Fruit fly (Drosophila melanogaster) whole organism, embryonic: ENCODE results near the gene hiro.

ENCODE experiments used
- Asciz ChIP-seq: fragments of 200-800 bp; sonication (Bioruptor generic); optimal IDR thresholded peaks from 2 replicates; lab custom pipeline; 2017; ENCODE audit warnings: missing biosample characterization, mild to moderate bottlenecking, missing genetic modification characterization, missing genetic modification reagents
- Bdp1 ChIP-seq: fragments of 200-800 bp; sonication (Bioruptor generic); optimal IDR thresholded peaks from 3 replicates; lab custom pipeline; 2016; ENCODE audit warnings: missing biosample characterization, missing genetic modification characterization
- CG10431 ChIP-seq: fragments of 200-800 bp; sonication (Bioruptor generic); optimal IDR thresholded peaks from 3 replicates; lab custom pipeline; 2018; ENCODE audit warnings: missing biosample characterization, mild to moderate bottlenecking, missing genetic modification characterization
- CG10959 ChIP-seq: fragments of 200-800 bp; sonication (Bioruptor generic); IDR thresholded peaks from 2 replicates; pipeline ENCODE4 v1.3.6; 2022; ENCODE audit warnings: missing biosample characterization, missing genetic modification characterization
- CG11093 ChIP-seq: fragments of 200-800 bp; sonication (Bioruptor generic); IDR thresholded peaks from 3 replicates; pipeline ENCODE4 v1.3.6; 2022; ENCODE audit warnings: missing biosample characterization, missing genetic modification characterization
- CG11398 ChIP-seq: fragments of 200-800 bp; sonication (Bioruptor generic); optimal IDR thresholded peaks from 2 replicates; lab custom pipeline; 2016; ENCODE audit warnings: missing biosample characterization, missing genetic modification characterization
- CG11504 ChIP-seq: fragments of 200-800 bp; sonication (Bioruptor generic); optimal IDR thresholded peaks from 3 replicates; lab custom pipeline; 2019; ENCODE audit warnings: missing biosample characterization, mild to moderate bottlenecking, missing genetic modification characterization, moderate library complexity
- CG11723 ChIP-seq: fragments of 200-800 bp; sonication (Bioruptor generic); optimal IDR thresholded peaks from 2 replicates; lab custom pipeline; 2017; ENCODE audit warnings: missing biosample characterization, mild to moderate bottlenecking, missing genetic modification characterization
- CG14441 ChIP-seq: fragments of 200-800 bp; sonication (Bioruptor generic); IDR thresholded peaks from 2 replicates; pipeline ENCODE4 v1.3.6; 2022; ENCODE audit warnings: missing biosample characterization, missing genetic modification characterization
- CG15269 ChIP-seq: fragments of 200-800 bp; sonication (Bioruptor generic); optimal IDR thresholded peaks from 2 replicates; lab custom pipeline; 2018; ENCODE audit warnings: missing biosample characterization, mild to moderate bottlenecking, missing genetic modification characterization, moderate library complexity
- CG16779 ChIP-seq: fragments of 200-800 bp; sonication (Bioruptor generic); IDR thresholded peaks from 2 replicates; pipeline ENCODE4 v1.3.6; 2022; ENCODE audit warnings: missing biosample characterization, missing genetic modification characterization
- CG17361 ChIP-seq: fragments of 200-800 bp; sonication (Bioruptor generic); IDR thresholded peaks from 3 replicates; pipeline ENCODE4 v1.3.6; 2022; ENCODE audit warnings: missing biosample characterization, missing genetic modification characterization
- CG17385 ChIP-seq: fragments of 200-800 bp; sonication (Bioruptor generic); optimal IDR thresholded peaks from 3 replicates; lab custom pipeline; 2018; ENCODE audit warnings: missing biosample characterization, mild to moderate bottlenecking, missing genetic modification characterization
- CG2129 ChIP-seq: fragments of 200-800 bp; sonication (Bioruptor generic); IDR thresholded peaks from 2 replicates; pipeline ENCODE4 v1.3.6; 2022; ENCODE audit warnings: missing biosample characterization, missing genetic modification characterization; ENCODE audit not compliant: partially characterized antibody
- CG2875 ChIP-seq: fragments of 200-800 bp; sonication (Bioruptor generic); optimal IDR thresholded peaks from 2 replicates; lab custom pipeline; 2017; ENCODE audit warnings: missing biosample characterization, mild to moderate bottlenecking, missing genetic modification characterization, missing genetic modification reagents
- CG31365 ChIP-seq: fragments of 200-800 bp; sonication (Bioruptor generic); optimal IDR thresholded peaks from 2 replicates; lab custom pipeline; 2018; ENCODE audit warnings: missing biosample characterization, mild to moderate bottlenecking, missing genetic modification characterization
- CG3838 ChIP-seq: fragments of 200-800 bp; sonication (Bioruptor generic); optimal IDR thresholded peaks from 3 replicates; lab custom pipeline; 2016; ENCODE audit warnings: missing biosample characterization, missing genetic modification characterization
- CG43689 ChIP-seq: fragments of 200-800 bp; sonication (Bioruptor generic); IDR thresholded peaks from 2 replicates; pipeline ENCODE4 v1.3.6; 2022; ENCODE audit warnings: missing biosample characterization, missing genetic modification characterization
- CG4404 ChIP-seq: fragments of 200-800 bp; sonication (Bioruptor generic); IDR thresholded peaks from 2 replicates; pipeline ENCODE4 v1.3.6; 2022; ENCODE audit warnings: missing biosample characterization, missing genetic modification characterization
- CG6175 ChIP-seq: fragments of 200-800 bp; sonication (Bioruptor generic); IDR thresholded peaks from 3 replicates; pipeline ENCODE4 v1.3.6; 2022; ENCODE audit warnings: missing biosample characterization, missing genetic modification characterization
- CG7357 ChIP-seq: fragments of 200-800 bp; sonication (Bioruptor generic); IDR thresholded peaks from 3 replicates; pipeline ENCODE4 v1.3.6; 2022; ENCODE audit warnings: missing biosample characterization, missing genetic modification characterization
- CG9817 ChIP-seq: fragments of 200-800 bp; sonication (Bioruptor generic); optimal IDR thresholded peaks from 2 replicates; lab custom pipeline; 2018; ENCODE audit warnings: missing biosample characterization, mild to moderate bottlenecking, missing genetic modification characterization, moderate library complexity
- Gug ChIP-seq: fragments of 200-800 bp; sonication (Bioruptor generic); IDR thresholded peaks from 4 replicates; pipeline ENCODE4 v1.3.6; 2022; ENCODE audit warnings: missing biosample characterization, missing genetic modification characterization
- HmgZ ChIP-seq: fragments of 200-800 bp; sonication (Bioruptor generic); optimal IDR thresholded peaks from 2 replicates; lab custom pipeline; 2018; ENCODE audit warnings: missing biosample characterization, mild to moderate bottlenecking, missing genetic modification characterization
- NC2α ChIP-seq: fragments of 200-800 bp; sonication (Bioruptor generic); optimal IDR thresholded peaks from 2 replicates; lab custom pipeline; 2016; ENCODE audit warnings: missing biosample characterization, missing genetic modification characterization
- NFAT ChIP-seq: fragments of 200-800 bp; sonication (Bioruptor generic); IDR thresholded peaks from 2 replicates; pipeline ENCODE4 v1.3.6; 2022; ENCODE audit warnings: missing biosample characterization, missing genetic modification characterization
- Opbp ChIP-seq: fragments of 200-800 bp; sonication (Bioruptor generic); IDR thresholded peaks from 3 replicates; pipeline ENCODE4 v1.3.6; 2022; ENCODE audit warnings: missing biosample characterization, missing genetic modification characterization; ENCODE audit not compliant: partially characterized antibody
- Six4 ChIP-seq: fragments of 200-800 bp; sonication (Bioruptor generic); optimal IDR thresholded peaks from 2 replicates; lab custom pipeline; 2016; ENCODE audit warnings: missing biosample characterization, missing genetic modification characterization
- Vsx1 ChIP-seq: fragments of 200-800 bp; sonication (Bioruptor generic); optimal IDR thresholded peaks from 2 replicates; lab custom pipeline; 2017; ENCODE audit warnings: missing biosample characterization, mild to moderate bottlenecking, missing genetic modification characterization, missing genetic modification reagents
- al ChIP-seq: fragments of 200-800 bp; sonication (Bioruptor generic); IDR thresholded peaks from 2 replicates; pipeline ENCODE4 v1.3.6; 2022; ENCODE audit warnings: missing biosample characterization, missing genetic modification characterization
- bab2 ChIP-seq: fragments of 200-800 bp; sonication (Bioruptor generic); optimal IDR thresholded peaks from 2 replicates; lab custom pipeline; 2016; ENCODE audit warnings: missing biosample characterization, missing genetic modification characterization
- bbx ChIP-seq: fragments of 200-800 bp; sonication (Bioruptor generic); IDR thresholded peaks from 2 replicates; pipeline ENCODE4 v1.3.6; 2022; ENCODE audit warnings: missing biosample characterization, missing genetic modification characterization; ENCODE audit not compliant: partially characterized antibody
- bsh ChIP-seq, 2 experiments: fragments of 200-800 bp; sonication (Bioruptor generic); optimal IDR thresholded peaks; 2 replicates each; lab custom pipeline; 2017 to 2018; ENCODE audit warnings: mild to moderate bottlenecking in 2 of 2, missing biosample characterization in 2 of 2, missing genetic modification characterization in 2 of 2, moderate library complexity in 1 of 2
- caup ChIP-seq: fragments of 200-800 bp; sonication (Bioruptor generic); optimal IDR thresholded peaks from 3 replicates; lab custom pipeline; 2017; ENCODE audit warnings: missing biosample characterization, mild to moderate bottlenecking, missing genetic modification characterization, moderate library complexity; ENCODE audit not compliant: severe bottlenecking
- dmrt11E ChIP-seq: fragments of 200-800 bp; sonication (Bioruptor generic); optimal IDR thresholded peaks from 3 replicates; lab custom pipeline; 2018; ENCODE audit warnings: missing biosample characterization, mild to moderate bottlenecking, missing genetic modification characterization, moderate library complexity
- dpn ChIP-seq, 2 experiments: fragments of 200-800 bp; sonication (Bioruptor generic); optimal IDR thresholded peaks; 3 replicates each; lab custom pipeline; 2016; ENCODE audit warnings: missing biosample characterization in 2 of 2, missing genetic modification characterization in 2 of 2
- ems ChIP-seq: fragments of 200-800 bp; sonication (Bioruptor generic); optimal IDR thresholded peaks from 3 replicates; lab custom pipeline; 2016; ENCODE audit warnings: missing biosample characterization, missing genetic modification characterization
- fd64A ChIP-seq: fragments of 200-800 bp; sonication (Bioruptor generic); optimal IDR thresholded peaks from 3 replicates; lab custom pipeline; 2018; ENCODE audit warnings: missing biosample characterization, mild to moderate bottlenecking, missing genetic modification characterization
- gt ChIP-seq: fragments of 200-800 bp; sonication (Bioruptor generic); IDR thresholded peaks from 2 replicates; pipeline ENCODE4 v1.3.6; 2022; ENCODE audit warnings: missing biosample characterization, missing genetic modification characterization
- inv ChIP-seq: fragments of 200-800 bp; sonication (Bioruptor generic); IDR thresholded peaks from 2 replicates; pipeline ENCODE4 v1.3.6; 2022; ENCODE audit warnings: missing biosample characterization, missing genetic modification characterization; ENCODE audit not compliant: partially characterized antibody
- knrl ChIP-seq: fragments of 200-800 bp; sonication (Bioruptor generic); IDR thresholded peaks from 3 replicates; pipeline ENCODE4 v1.3.6; 2022; ENCODE audit warnings: missing biosample characterization, missing genetic modification characterization; ENCODE audit not compliant: partially characterized antibody
- nerfin-2 ChIP-seq: fragments of 200-800 bp; sonication (Bioruptor generic); IDR thresholded peaks from 2 replicates; pipeline ENCODE4 v1.3.6; 2022; ENCODE audit warnings: missing biosample characterization, missing genetic modification characterization; ENCODE audit not compliant: partially characterized antibody
- sima ChIP-seq: fragments of 200-800 bp; sonication (Bioruptor generic); optimal IDR thresholded peaks from 2 replicates; lab custom pipeline; 2016; ENCODE audit warnings: missing biosample characterization, missing genetic modification characterization
- sr ChIP-seq: fragments of 200-800 bp; sonication (Bioruptor generic); IDR thresholded peaks from 3 replicates; pipeline ENCODE4 v1.3.6; 2022; ENCODE audit warnings: missing biosample characterization, missing genetic modification characterization
- tio ChIP-seq: fragments of 200-800 bp; sonication (Bioruptor generic); optimal IDR thresholded peaks from 2 replicates; lab custom pipeline; 2017; ENCODE audit warnings: missing biosample characterization, missing genetic modification characterization, inconsistent platforms
- tna ChIP-seq: fragments of 200-800 bp; sonication (Bioruptor generic); IDR thresholded peaks from 2 replicates; pipeline ENCODE4 v1.3.6; 2022; ENCODE audit warnings: missing biosample characterization, missing genetic modification characterization; ENCODE audit not compliant: partially characterized antibody
- ttk ChIP-seq: fragments of 200-800 bp; sonication (Bioruptor generic); IDR thresholded peaks from 2 replicates; pipeline ENCODE4 v2.1.2; 2022; ENCODE audit warnings: missing biosample characterization, missing genetic modification characterization
- twi ChIP-seq: fragments of 200-800 bp; optimal IDR thresholded peaks from 2 replicates; lab custom pipeline; 2019; ENCODE audit warnings: missing biosample characterization, mild to moderate bottlenecking, missing genetic modification characterization, moderate library complexity
- yki ChIP-seq: fragments of >200 bp; optimal IDR thresholded peaks from 3 replicates; lab custom pipeline; 2018

hiro gene

DNA sequence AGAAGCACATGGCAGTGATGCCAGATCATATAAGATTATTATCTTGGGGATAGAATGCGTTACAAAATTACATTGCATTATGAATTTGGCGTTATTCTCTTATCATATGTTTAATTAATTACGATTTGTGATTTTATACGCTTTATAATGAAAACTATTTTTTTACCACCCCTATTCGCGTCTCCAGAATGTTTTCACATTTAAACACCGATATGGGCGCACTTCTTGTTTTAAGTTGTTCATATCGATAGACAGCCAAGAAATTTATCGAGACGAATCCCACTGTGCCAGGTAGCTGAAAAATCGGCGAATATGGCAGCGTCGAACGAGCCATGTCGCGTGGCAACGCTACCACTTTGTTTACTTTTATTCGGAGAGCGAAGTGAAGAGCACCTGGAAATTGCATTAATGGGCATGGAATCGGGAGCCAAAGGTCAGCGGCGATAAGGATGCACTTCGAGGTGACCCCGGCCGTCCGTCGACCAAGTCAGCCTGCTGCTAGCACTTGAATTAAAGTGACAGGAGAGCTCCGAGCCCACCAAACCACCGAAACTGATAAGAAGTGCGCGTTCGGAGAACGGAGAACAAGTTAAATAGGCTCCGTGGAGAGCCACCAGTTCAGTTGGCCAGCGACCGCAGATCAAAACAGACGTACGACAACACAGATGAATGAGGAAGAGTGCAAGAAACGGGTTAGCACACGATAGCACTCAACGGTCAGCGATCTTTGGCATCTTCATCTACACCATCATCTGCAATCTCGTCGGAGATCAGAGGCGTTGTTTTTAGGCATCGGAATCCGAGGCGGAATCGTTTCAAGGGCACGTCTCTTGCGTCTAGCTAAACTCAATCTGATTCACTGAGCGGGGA lies 39.4 kb downstream of the hiro start, which contains the start of gene Gale (continued):
- TF ChIP-seq bbx (GFP tag; lab: Robert Waterston, UW) (peak; percentile 74), CG2129 (GFP tag; lab: Robert Waterston, UW) (no peak), Six4 (GFP tag; lab: Kevin White, UChicago) (no peak), yki (lab: Kevin White, UChicago) (no peak), CG11093 (GFP tag; lab: Robert Waterston, UW) (no peak), dmrt11E (tag; lab: Kevin White, UChicago) (no peak), Opbp (GFP tag; lab: Robert Waterston, UW) (peak; percentile 68; the same call in 2 of the 3 replicates), caup (GFP tag; lab: Kevin White, UChicago) (peak; percentile 5), CG43689 (no peak), CG11504 (tag; lab: Kevin White, UChicago) (peak; percentile 2), Asciz (GFP tag; lab: Kevin White, UChicago) (no peak), CG15269 (tag; lab: Kevin White, UChicago) (no peak), ems (GFP tag; lab: Kevin White, UChicago) (no peak), CG4404 (GFP tag; lab: Robert Waterston, UW) (no peak), tio (GFP tag; lab: Kevin White, UChicago) (no peak), sima (no peak), HmgZ (no peak), CG17385 (peak; percentile 28), NFAT (no peak), Vsx1 (GFP tag; lab: Kevin White, UChicago) (no peak), inv (GFP tag; lab: Robert Waterston, UW) (peak; percentile 43; the same call in 1 of the 2 replicates), ttk (GFP tag; lab: Robert Waterston, UW) (no peak), al (GFP tag; lab: Robert Waterston, UW) (peak; percentile 10; the same call in 1 of the 2 replicates), CG16779 (GFP tag; lab: Robert Waterston, UW) (no peak), fd64A (no peak), CG10431 (GFP tag; lab: Kevin White, UChicago) (no peak), CG10959 (GFP tag; lab: Robert Waterston, UW) (no peak), sr (GFP tag; lab: Robert Waterston, UW) (no peak), dpn (GFP tag; optimal IDR thresholded peaks at IDR 0.05; lab: Kevin White, UChicago) (no peak), nerfin-2 (GFP tag; lab: Robert Waterston, UW) (no peak), CG2875 (no peak), Gug (GFP tag; lab: Robert Waterston, UW) (0 out of 4 replicates have a peak, but pooled peaks have one; percentile 4), CG3838 (no peak), bsh (GFP tag; optimal IDR thresholded peaks at IDR 0.05; lab: Kevin White, UChicago) (no peak), tna (GFP tag; lab: Robert Waterston, UW) (peak; percentile 61; the same call in 1 of the 2 replicates), CG9817 (tag; lab: Kevin White, UChicago) (no peak), NC2α (GFP tag; lab: Kevin White, UChicago) (no peak), CG11398 (GFP tag; lab: Kevin White, UChicago) (no peak), CG17361 (no peak), gt (GFP tag; lab: Robert Waterston, UW) (no peak), Bdp1 (no peak), knrl (GFP tag; lab: Robert Waterston, UW) (peak; percentile 71), bab2 (GFP tag; lab: Kevin White, UChicago) (peak; percentile 68), CG7357 (GFP tag; lab: Robert Waterston, UW) (no peak), CG6175 (GFP tag; lab: Robert Waterston, UW) (no peak), CG11723 (GFP tag; lab: Kevin White, UChicago) (no peak), CG31365 (no peak), CG14441 (GFP tag; lab: Robert Waterston, UW) (no peak), twi (tag; lab: Kevin White, UChicago) (no peak)
